Worm (Caenorhabditis elegans): Measurements from ENCODE around the gene Y60A3A.8.
A peak's percentile ranks its signal among the peaks of the same experiment; 100 is the strongest.
"Not testable (repeated sequence)": the region's sequence is repeated elsewhere in the genome, so short reads cannot be mapped to it uniquely, and the experiment has no call there.

Gene Y60A3A.8

ce11 chrV:19949721-19950120 lies at the start of gene Y60A3A.8:
TSS of gene Y60A3A.8 (plus strand) at chrV:19949978.
- not testable (repeated sequence) for TF ChIP-seq tbx-7 (tag; optimal IDR thresholded peaks at IDR 0.05); ttx-3 (tag; optimal IDR thresholded peaks at IDR 0.05); ceh-6 (GFP tag; optimal IDR thresholded peaks at IDR 0.05)

- TF ChIP-seq ceh-48 (tag; optimal IDR thresholded peaks at IDR 0.05) (peak; percentile 61), zip-5 (tag; optimal IDR thresholded peaks at IDR 0.05) (no peak)
Observed at ce11 chrV:19901826-19902225, 48.0 kb upstream of the Y60A3A.8 start.

- TF ChIP-seq ceh-48 (tag; optimal IDR thresholded peaks at IDR 0.05) = peak; percentile 75
- no peak for TF ChIP-seq sdc-2 (tag; optimal IDR thresholded peaks at IDR 0.05)
- TF ChIP-seq zip-5 (tag; optimal IDR thresholded peaks at IDR 0.05) = no peak
Observed at ce11 chrV:19904790-19905189, 45.0 kb upstream of the Y60A3A.8 start.

- no peak for TF ChIP-seq che-1 (tag; optimal IDR thresholded peaks at IDR 0.05)
- TF ChIP-seq ceh-48 (tag; optimal IDR thresholded peaks at IDR 0.05) = peak; percentile 79
- no peak for TF ChIP-seq madf-2 (tag; optimal IDR thresholded peaks at IDR 0.05)
Observed at ce11 chrV:19905988-19906387, 43.8 kb upstream of the Y60A3A.8 start.

ce11 chrV:19907365-19907764 lies 42.4 kb upstream of the Y60A3A.8 start, which contains the start of gene fars-2:
TSS of gene fars-2 (minus strand) at chrV:19907434.
- no peak for TF ChIP-seq T23F11.4 (GFP tag; optimal IDR thresholded peaks at IDR 0.05)
- TF ChIP-seq unc-42 (tag; optimal IDR thresholded peaks at IDR 0.05) = no peak
- TF ChIP-seq ref-2 (tag; optimal IDR thresholded peaks at IDR 0.05) = no peak
- TF ChIP-seq rnt-1 (tag; optimal IDR thresholded peaks at IDR 0.05) = no peak
- no peak for TF ChIP-seq C08G9.2 (tag; optimal IDR thresholded peaks at IDR 0.05)
- TF ChIP-seq ceh-48 (tag; optimal IDR thresholded peaks at IDR 0.05) = peak; percentile 80

- TF ChIP-seq fax-1 (tag; optimal IDR thresholded peaks at IDR 0.05) = no peak
- no peak for TF ChIP-seq ceh-14 (tag; optimal IDR thresholded peaks at IDR 0.05)
- TF ChIP-seq lim-6 (tag; optimal IDR thresholded peaks at IDR 0.05) = no peak
- TF ChIP-seq ref-2 (tag; optimal IDR thresholded peaks at IDR 0.05) = no peak
- no peak for TF ChIP-seq hlh-6 (tag; optimal IDR thresholded peaks at IDR 0.05)
- TF ChIP-seq odd-2 (tag; optimal IDR thresholded peaks at IDR 0.05) = no peak
- TF ChIP-seq unc-42 (tag; optimal IDR thresholded peaks at IDR 0.05) = no peak
- TF ChIP-seq C08G9.2 (tag; optimal IDR thresholded peaks at IDR 0.05) = no peak
- no peak for TF ChIP-seq ceh-18 (tag; optimal IDR thresholded peaks at IDR 0.05)
- no peak for TF ChIP-seq ceh-22 (tag; optimal IDR thresholded peaks at IDR 0.05)
- no peak for TF ChIP-seq ceh-45 (GFP tag; IDR thresholded peaks at IDR 0.05)
- no peak for TF ChIP-seq ttx-3 (tag; optimal IDR thresholded peaks at IDR 0.05)
Observed at ce11 chrV:19908854-19909253, 40.9 kb upstream of the Y60A3A.8 start.

- TF ChIP-seq ceh-48 (tag; optimal IDR thresholded peaks at IDR 0.05) = peak; percentile 71
Observed at ce11 chrV:19909435-19909834, 40.3 kb upstream of the Y60A3A.8 start.

ce11 chrV:19915973-19916605 lies 33.7 kb upstream of the Y60A3A.8 start, which contains the start of the genes chk-2 and Y60A3A.19:
TSS of gene chk-2 (minus strand) at chrV:19916023.
TSS of gene Y60A3A.19 (plus strand) at chrV:19916555.
- TF ChIP-seq hlh-30 (tag; optimal IDR thresholded peaks at IDR 0.05; ENCODE audit: insufficient read depth) (no peak), fax-1 (tag; optimal IDR thresholded peaks at IDR 0.05) (no peak), pqm-1 (tag; optimal IDR thresholded peaks at IDR 0.05) (no peak), sdc-2 (tag; optimal IDR thresholded peaks at IDR 0.05) (no peak), pag-3 (tag; optimal IDR thresholded peaks at IDR 0.05; ENCODE audit: borderline replicate concordance) (no peak), pha-4 (tag; optimal IDR thresholded peaks at IDR 0.05) (no peak), syd-9 (tag; optimal IDR thresholded peaks at IDR 0.05) (no peak), unc-42 (tag; optimal IDR thresholded peaks at IDR 0.05) (no peak), che-1 (tag; optimal IDR thresholded peaks at IDR 0.05) (no peak), hlh-15 (tag; optimal IDR thresholded peaks at IDR 0.05) (no peak), ceh-19 (GFP tag; optimal IDR thresholded peaks at IDR 0.05) (no peak), mec-3 (tag; optimal IDR thresholded peaks at IDR 0.05; ENCODE audit: borderline replicate concordance) (no peak), C08G9.2 (tag; optimal IDR thresholded peaks at IDR 0.05) (no peak)

All from whole organism, late embryonic.